Worm (Caenorhabditis elegans): ENCODE results near the gene srj-4.

Gene srj-4

ce11 chrV:12190943-12191569 is 28.1 kb downstream of the srj-4 start, which contains the start of gene dpy-30 (continued):
- TF ChIP-seq snpc-4 (GFP tag; optimal IDR thresholded peaks at IDR 0.05) (no peak), snpc-4 (tag; optimal IDR thresholded peaks at IDR 0.05) (peak in 2 of 4 experiments; percentile 3 to 46), F57C9.4 (tag; optimal IDR thresholded peaks at IDR 0.05) (no peak), D2030.7 (GFP tag; IDR thresholded peaks at IDR 0.05) (peak; percentile 31; the same call in 1 of the 2 replicates), F57A8.1 (GFP tag; optimal IDR thresholded peaks at IDR 0.05) (no peak), nhr-80 (tag; optimal IDR thresholded peaks at IDR 0.05) (no peak), ztf-18 (tag; optimal IDR thresholded peaks at IDR 0.05) (peak; percentile 10), rcor-1 (GFP tag; IDR thresholded peaks at IDR 0.05) (no peak), unc-130 (GFP tag; optimal IDR thresholded peaks at IDR 0.05) (no peak)

ce11 chrV:12192129-12192528 is 29.1 kb downstream of the srj-4 start, which contains the start of gene rnp-1:
rnp-1 (plus strand) TSS chrV:12192273.
- TF ChIP-seq Y95B8A.8 (GFP tag; IDR thresholded peaks at IDR 0.05) (no peak), ama-1 (optimal IDR thresholded peaks at IDR 0.05) (peak; percentile 15), ama-1 (GFP tag; optimal IDR thresholded peaks at IDR 0.05) (peak in 1 of 2 experiments; percentile 72), tlf-1 (GFP tag; optimal IDR thresholded peaks at IDR 0.05) (peak; percentile 24), ztf-6 (GFP tag; IDR thresholded peaks at IDR 0.05) (no peak), lin-35 (GFP tag; optimal IDR thresholded peaks at IDR 0.05) (peak in 1 of 3 experiments; percentile 4), nfyb-1 (GFP tag; IDR thresholded peaks at IDR 0.05) (peak; percentile 17; the same call in 1 of the 2 replicates), dox-1 (GFP tag; IDR thresholded peaks at IDR 0.05) (no peak), Y53G8AR.9 (GFP tag; conservative IDR thresholded peaks at IDR 0.05) (0 out of 2 replicates have a peak, but pooled peaks have one; percentile 36), Y53F4B.3 (GFP tag; IDR thresholded peaks at IDR 0.05) (no peak), ets-4 (GFP tag; optimal IDR thresholded peaks at IDR 0.05) (no peak), pbrm-1 (GFP tag; IDR thresholded peaks at IDR 0.05) (0 out of 2 replicates have a peak, but pooled peaks have one; percentile 29), C17E4.6 (GFP tag; IDR thresholded peaks at IDR 0.05) (no peak), Y56A3A.18 (GFP tag; IDR thresholded peaks at IDR 0.05) (0 out of 2 replicates have a peak, but pooled peaks have one; percentile 10), attf-6 (GFP tag; IDR thresholded peaks at IDR 0.05) (0 out of 2 replicates have a peak, but pooled peaks have one; percentile 11), ceh-100 (GFP tag; IDR thresholded peaks at IDR 0.05) (0 out of 2 replicates have a peak, but pooled peaks have one; percentile 23), ztf-3 (GFP tag; optimal IDR thresholded peaks at IDR 0.05) (no peak), F57A8.1 (GFP tag; optimal IDR thresholded peaks at IDR 0.05) (no peak), snpc-3.4 (tag; optimal IDR thresholded peaks at IDR 0.05) (no peak), B0336.3 (GFP tag; IDR thresholded peaks at IDR 0.05) (peak; percentile 58; the same call in 1 of the 2 replicates), hmg-1.2 (GFP tag; IDR thresholded peaks at IDR 0.05) (0 out of 2 replicates have a peak, but pooled peaks have one; percentile 8), hmg-20 (GFP tag; IDR thresholded peaks at IDR 0.05) (no peak), B0035.1 (tag; optimal IDR thresholded peaks at IDR 0.05) (no peak), zfh-2 (GFP tag; conservative IDR thresholded peaks at IDR 0.05) (no peak), dpl-1 (GFP tag; optimal IDR thresholded peaks at IDR 0.05) (no peak), F49E8.2 (tag; optimal IDR thresholded peaks at IDR 0.05; ENCODE audit: insufficient read depth) (peak; percentile 16)

ce11 chrV:12194275-12194674 is 31.3 kb downstream of the srj-4 start, which contains the start of gene ogdh-2:
ogdh-2 (plus strand) TSS chrV:12194507.
- TF ChIP-seq hlh-26 (GFP tag; conservative IDR thresholded peaks at IDR 0.05) = no peak
- TF ChIP-seq Y95B8A.8 (GFP tag; IDR thresholded peaks at IDR 0.05) = 0 out of 2 replicates have a peak, but pooled peaks have one; percentile 7
- no peak for TF ChIP-seq cebp-1 (GFP tag; IDR thresholded peaks at IDR 0.05)
- TF ChIP-seq cebp-1 (tag; optimal IDR thresholded peaks at IDR 0.05) = no peak
- 0 out of 2 replicates have a peak, but pooled peaks have one; percentile 14 for TF ChIP-seq Y53G8AR.9 (GFP tag; conservative IDR thresholded peaks at IDR 0.05)
- TF ChIP-seq ceh-91 (GFP tag; IDR thresholded peaks at IDR 0.05) = no peak
